Fruit fly (Drosophila melanogaster) Kc167 (cell line): ENCODE data around the gene CG13692.

ENCODE experiments used
- Myc ChIP-seq: fragments of >200 bp; optimal IDR thresholded peaks from 2 replicates; lab custom pipeline; 2017; ENCODE audit warnings: missing external identifiers
- h ChIP-seq: fragments of >200 bp; optimal IDR thresholded peaks from 3 replicates; lab custom pipeline; 2018; ENCODE audit warnings: missing external identifiers

DNA sequence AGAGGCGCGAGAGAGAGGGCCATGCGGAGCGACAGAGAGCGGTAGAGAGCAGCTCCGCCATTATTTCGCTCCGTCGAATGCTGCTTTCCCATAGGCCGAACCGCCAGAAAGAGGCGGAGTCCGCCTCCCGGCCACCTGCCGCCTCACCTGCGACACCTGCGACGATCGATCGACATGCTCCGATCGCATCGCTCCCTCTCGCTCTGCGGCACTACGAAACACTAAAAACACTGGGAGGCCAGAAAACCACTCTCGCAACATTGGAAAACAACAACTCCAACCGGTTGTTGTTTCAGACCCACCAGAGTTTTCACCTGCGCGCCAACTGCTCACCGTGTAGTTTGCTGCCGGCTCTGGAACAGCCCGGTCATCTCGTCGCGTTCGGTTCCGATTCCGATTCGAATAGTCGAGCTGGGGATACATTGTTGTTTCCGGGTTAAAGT, 43.8 kb upstream of the CG13692 start, which contains the start of gene al:
- TF ChIP-seq h (no peak), Myc (lab: Kevin White, UChicago) (no peak)
